Worm (Caenorhabditis elegans) whole organism, L4/young adult: ENCODE data around the gene ador-1.

ENCODE experiments used
- W03F9.2 ChIP-seq: fragments of 150-350 bp; optimal IDR thresholded peaks from 2 replicates; lab custom pipeline; 2014; ENCODE audit warnings: missing biosample characterization, missing genetic modification characterization
- dao-5 ChIP-seq: sonication (generic microtip); optimal IDR thresholded peaks from 2 replicates; lab custom pipeline; 2016; ENCODE audit warnings: missing genotype, missing genetic modification characterization, moderate library complexity, missing compliant biosample characterization
- him-1 ChIP-seq: sonication (generic microtip); optimal IDR thresholded peaks from 2 replicates; lab custom pipeline; 2016; ENCODE audit warnings: missing genotype, missing genetic modification reagents, missing genetic modification characterization, missing compliant biosample characterization

- no peak for TF ChIP-seq dao-5 (tag; lab: Kevin White, UChicago)
- no peak for TF ChIP-seq him-1 (tag; lab: Kevin White, UChicago)
- TF ChIP-seq W03F9.2 (tag; lab: Kevin White, UChicago), result no peak
These were observed 9.2 kb upstream of the ador-1 start, which contains the start of gene srh-73 for ce11 chrII:12511866-12512265.
